Worm (Caenorhabditis elegans) whole organism, L1 larva: ENCODE data around the gene lst-2.

Source experiments
- C16A3.4 ChIP-seq: fragments of 150-350 bp; optimal IDR thresholded peaks from 2 replicates; lab custom pipeline; 2014; ENCODE audit warnings: missing biosample characterization, missing genetic modification characterization
- F16B12.6 ChIP-seq: fragments of 150-350 bp; optimal IDR thresholded peaks from 2 replicates; lab custom pipeline; 2014; ENCODE audit warnings: missing biosample characterization, missing genetic modification characterization
- blmp-1 ChIP-seq: fragments of 150-350 bp; optimal IDR thresholded peaks from 2 replicates; lab custom pipeline; 2014; ENCODE audit warnings: missing biosample characterization, missing genetic modification characterization
- ceh-8 ChIP-seq: fragments of 200-800 bp; sonication (Bioruptor generic); optimal IDR thresholded peaks from 2 replicates; lab custom pipeline; 2018; ENCODE audit warnings: mild to moderate bottlenecking, missing genetic modification characterization, moderate library complexity, missing compliant biosample characterization
- ceh-88 ChIP-seq: fragments of 200-800 bp; sonication (Bioruptor generic); IDR thresholded peaks from 2 replicates; pipeline ENCODE4 v1.3.6; 2022; ENCODE audit warnings: missing genetic modification characterization, missing compliant biosample characterization
- dpl-1 ChIP-seq, 3 experiments: fragments of 150-350 bp in 2 of 3; sonication (generic microtip) in 1 of 3; optimal IDR thresholded peaks; 2 replicates each; lab custom pipeline; 2014 to 2017; ENCODE audit warnings: missing biosample characterization in 3 of 3, missing genetic modification characterization in 3 of 3, missing genetic modification reagents in 3 of 3
- efl-1 ChIP-seq, 4 experiments: fragments of 150-350 bp; optimal IDR thresholded peaks in 3 of 4; peaks in 1 of 4; 1 replicate in 1 of 4; 2 replicates in 3 of 4; lab custom pipeline; 2014; ENCODE audit warnings: missing biosample characterization in 2 of 4, missing genetic modification characterization in 2 of 4, missing genetic modification reagents in 2 of 4
- ets-5 ChIP-seq: fragments of 200-800 bp; sonication (Bioruptor generic); IDR thresholded peaks from 2 replicates; pipeline ENCODE4 v1.3.6; 2022; ENCODE audit warnings: missing genetic modification characterization, missing compliant biosample characterization
- fkh-10 ChIP-seq: sonication (generic microtip); optimal IDR thresholded peaks from 2 replicates; lab custom pipeline; 2017; ENCODE audit warnings: missing biosample characterization, missing genetic modification reagents, missing genetic modification characterization
- fos-1 ChIP-seq: fragments of 150-350 bp; optimal IDR thresholded peaks from 2 replicates; lab custom pipeline; 2014; ENCODE audit warnings: missing biosample characterization, missing genetic modification characterization
- hlh-4 ChIP-seq: sonication (generic microtip); optimal IDR thresholded peaks from 2 replicates; lab custom pipeline; 2016; ENCODE audit warnings: mild to moderate bottlenecking, missing genetic modification characterization, missing compliant biosample characterization
- hpl-2 ChIP-seq: fragments of 150-350 bp; optimal IDR thresholded peaks from 2 replicates; lab custom pipeline; 2014; ENCODE audit warnings: missing biosample characterization, missing genetic modification reagents, missing genetic modification characterization
- irx-1 ChIP-seq: sonication (generic microtip); optimal IDR thresholded peaks from 2 replicates; lab custom pipeline; 2016; ENCODE audit warnings: missing genetic modification characterization, missing compliant biosample characterization
- lin-14 ChIP-seq: fragments of 200-800 bp; sonication (Bioruptor generic); optimal IDR thresholded peaks from 2 replicates; lab custom pipeline; 2018; ENCODE audit warnings: mild to moderate bottlenecking, missing genetic modification characterization, moderate library complexity, missing compliant biosample characterization
- lin-15B ChIP-seq: fragments of 150-350 bp; sonication (generic microtip); optimal IDR thresholded peaks from 3 replicates; lab custom pipeline; 2014; ENCODE audit warnings: missing biosample characterization, missing genetic modification characterization
- lsy-2 ChIP-seq, 2 experiments: fragments of 150-350 bp; optimal IDR thresholded peaks; 2 replicates each; lab custom pipeline; 2014; ENCODE audit warnings: missing biosample characterization in 2 of 2, missing genetic modification characterization in 2 of 2
- mdl-1 ChIP-seq, 2 experiments: fragments of 150-350 bp; optimal IDR thresholded peaks; 2 replicates each; lab custom pipeline; 2014 to 2017; ENCODE audit warnings: missing biosample characterization in 2 of 2, missing genetic modification characterization in 2 of 2, inconsistent platforms in 1 of 2
- mef-2 ChIP-seq: fragments of 150-350 bp; optimal IDR thresholded peaks from 2 replicates; lab custom pipeline; 2014; ENCODE audit warnings: missing biosample characterization, missing genetic modification characterization
- nhr-11 ChIP-seq: fragments of 150-350 bp; optimal IDR thresholded peaks from 2 replicates; lab custom pipeline; 2014; ENCODE audit warnings: missing biosample characterization, missing genetic modification characterization
- nhr-28 ChIP-seq: fragments of 150-350 bp; optimal IDR thresholded peaks from 2 replicates; lab custom pipeline; 2014; ENCODE audit warnings: missing biosample characterization, missing genetic modification characterization
- nhr-77 ChIP-seq: fragments of 150-350 bp; optimal IDR thresholded peaks from 2 replicates; lab custom pipeline; 2014; ENCODE audit warnings: missing biosample characterization, missing genetic modification characterization
- nhr-85 ChIP-seq: sonication (generic microtip); peaks from one replicate; lab custom pipeline; 2016; ENCODE audit warnings: missing genetic modification characterization, inconsistent platforms, missing compliant biosample characterization
- pag-3 ChIP-seq: sonication (generic microtip); optimal IDR thresholded peaks from 2 replicates; lab custom pipeline; 2017; ENCODE audit warnings: missing genetic modification characterization, mild to moderate bottlenecking, missing compliant biosample characterization, antibody characterized with exemption, borderline replicate concordance; ENCODE audit not compliant: insufficient read depth
- swsn-7 ChIP-seq: sonication (generic microtip); optimal IDR thresholded peaks from 2 replicates; lab custom pipeline; 2016; ENCODE audit warnings: missing genetic modification characterization, missing compliant biosample characterization
- unc-86 ChIP-seq: sonication (generic microtip); optimal IDR thresholded peaks from 2 replicates; lab custom pipeline; 2016; ENCODE audit warnings: missing genetic modification characterization, missing compliant biosample characterization
- unc-98 ChIP-seq: fragments of 200-800 bp; sonication (Bioruptor generic); IDR thresholded peaks from 2 replicates; pipeline ENCODE4 v1.3.6; 2022; ENCODE audit warnings: missing genetic modification characterization, missing compliant biosample characterization
- xbp-1 ChIP-seq: sonication (generic microtip); optimal IDR thresholded peaks from 2 replicates; lab custom pipeline; 2016; ENCODE audit warnings: missing genetic modification characterization, missing compliant biosample characterization
- zag-1 ChIP-seq: fragments of 150-350 bp; optimal IDR thresholded peaks from 2 replicates; lab custom pipeline; 2014; ENCODE audit warnings: missing biosample characterization, missing genetic modification characterization
- ztf-11 ChIP-seq, 2 experiments: sonication (generic microtip); optimal IDR thresholded peaks; 2 replicates each; lab custom pipeline; 2016 to 2017; ENCODE audit warnings: missing genetic modification characterization in 2 of 2, missing biosample characterization in 1 of 2, missing compliant biosample characterization in 1 of 2

The lst-2 gene

ce11 chrX:4426496-4426895 lies 43.3 kb upstream of the lst-2 start:
- no peak for TF ChIP-seq efl-1 (optimal IDR thresholded peaks at IDR 0.05; lab: Kevin White, UChicago)
- peak in 1 of 2 experiments; percentile 60 for TF ChIP-seq efl-1 (GFP tag; optimal IDR thresholded peaks at IDR 0.05 in 1 of 2; lab: Kevin White, UChicago)
- no peak for TF ChIP-seq nhr-11 (tag; lab: Kevin White, UChicago)
- peak; percentile 22 for TF ChIP-seq nhr-85 (tag; lab: Kevin White, UChicago)
- TF ChIP-seq lin-15B (tag; lab: Kevin White, UChicago): no peak
- no peak for TF ChIP-seq ceh-8 (GFP tag; lab: Kevin White, UChicago)
- TF ChIP-seq ets-5 (GFP tag; lab: Robert Waterston, UW): no peak
- peak; percentile 77 for TF ChIP-seq fkh-10 (GFP tag; lab: Kevin White, UChicago)

- TF ChIP-seq lin-14 (peak; percentile 29), swsn-7 (tag; lab: Kevin White, UChicago) (no peak), blmp-1 (tag; lab: Kevin White, UChicago) (no peak)
- TF ChIP-seq, all 84 proteins: peak for 1
Observed at ce11 chrX:4424254-4424653, 41.1 kb upstream of the lst-2 start.

- TF ChIP-seq F16B12.6 (tag; lab: Kevin White, UChicago) (no peak), lin-15B (tag; lab: Kevin White, UChicago) (no peak)
Observed at ce11 chrX:4418751-4419150, 35.6 kb upstream of the lst-2 start, which contains the start of gene dop-1. TSS of gene dop-1 (minus strand) at chrX:4418851.

ce11 chrX:4415289-4415688 lies 32.1 kb upstream of the lst-2 start:
- TF ChIP-seq nhr-28 (tag; lab: Kevin White, UChicago) (no peak), lin-14 (peak; percentile 17), nhr-77 (no peak), mdl-1 (tag; optimal IDR thresholded peaks at IDR 0.05; lab: Kevin White, UChicago) (no peak), fkh-10 (GFP tag; lab: Kevin White, UChicago) (peak; percentile 28)

ce11 chrX:4413206-4413605 lies 30.0 kb upstream of the lst-2 start:
- TF ChIP-seq mef-2 (tag; lab: Kevin White, UChicago): no peak
- TF ChIP-seq mdl-1 (tag; optimal IDR thresholded peaks at IDR 0.05; lab: Kevin White, UChicago): no peak
- no peak for TF ChIP-seq unc-98 (GFP tag; lab: Robert Waterston, UW)
- TF ChIP-seq ztf-11 (tag; optimal IDR thresholded peaks at IDR 0.05; lab: Kevin White, UChicago): no peak
- TF ChIP-seq swsn-7 (tag; lab: Kevin White, UChicago): no peak
- TF ChIP-seq hlh-4: no peak
- TF ChIP-seq ceh-88 (GFP tag; lab: Robert Waterston, UW): no peak
- TF ChIP-seq zag-1: no peak
- no peak for TF ChIP-seq pag-3 (tag; lab: Kevin White, UChicago)
- TF ChIP-seq xbp-1 (tag; lab: Kevin White, UChicago): no peak

- TF ChIP-seq fos-1 (no peak), dpl-1 (GFP tag; optimal IDR thresholded peaks at IDR 0.05; lab: Kevin White, UChicago) (no peak), unc-98 (GFP tag; lab: Robert Waterston, UW) (no peak), irx-1 (tag; lab: Kevin White, UChicago) (no peak), hpl-2 (no peak), C16A3.4 (tag; lab: Kevin White, UChicago) (no peak), lsy-2 (tag; optimal IDR thresholded peaks at IDR 0.05; lab: Kevin White, UChicago) (no peak), ztf-11 (tag; optimal IDR thresholded peaks at IDR 0.05; lab: Kevin White, UChicago) (no peak), unc-86 (tag; lab: Kevin White, UChicago) (no peak)
Observed at ce11 chrX:4410280-4410911, 27.2 kb upstream of the lst-2 start.
